Fruit fly (Drosophila melanogaster): ENCODE measurements around the gene Ncoa6.

The Ncoa6 gene

dm6 chr2L:5278309-5279130, 48.0 kb downstream of the Ncoa6 start, which contains the start of the genes Nin and Bub1 (continued):
- TF ChIP-seq BEAF-32 (GFP tag; optimal IDR thresholded peaks at IDR 0.05) (peak; percentile 90), CG3281 (GFP tag; optimal IDR thresholded peaks at IDR 0.05) (no peak), usp (GFP tag; optimal IDR thresholded peaks at IDR 0.05) (no peak), HmgD (GFP tag; optimal IDR thresholded peaks at IDR 0.05) (no peak), Taf1 (GFP tag; IDR thresholded peaks at IDR 0.05) (no peak), D19A (tag; optimal IDR thresholded peaks at IDR 0.05) (no peak), CTCF (GFP tag; optimal IDR thresholded peaks at IDR 0.05) (peak; percentile 92), Hr3 (GFP tag; optimal IDR thresholded peaks at IDR 0.05) (peak; percentile 29), aop (GFP tag; IDR thresholded peaks at IDR 0.05) (no peak), CG11504 (tag; optimal IDR thresholded peaks at IDR 0.05) (no peak), CG7556 (GFP tag; optimal IDR thresholded peaks at IDR 0.05) (peak; percentile 10), CG31388 (GFP tag; optimal IDR thresholded peaks at IDR 0.05) (no peak), CG8924 (tag; optimal IDR thresholded peaks at IDR 0.05) (peak; percentile 27), Adf1 (GFP tag; IDR thresholded peaks at IDR 0.05) (no peak), Tbp (GFP tag; optimal IDR thresholded peaks at IDR 0.05) (no peak), Abd-B (GFP tag; optimal IDR thresholded peaks at IDR 0.05) (peak; percentile 44), CG8281 (tag; optimal IDR thresholded peaks at IDR 0.05) (no peak), CG3847 (GFP tag; IDR thresholded peaks at IDR 0.05) (peak; percentile 57), zf30C (GFP tag; optimal IDR thresholded peaks at IDR 0.05) (no peak), Hmr (GFP tag; optimal IDR thresholded peaks at IDR 0.05) (no peak), ranshi (GFP tag; IDR thresholded peaks at IDR 0.05) (0 out of 2 replicates have a peak, but pooled peaks have one; percentile 33), B-H2 (GFP tag; optimal IDR thresholded peaks at IDR 0.05) (no peak), CG18619 (GFP tag; optimal IDR thresholded peaks at IDR 0.05) (peak; percentile 40), org-1 (GFP tag; optimal IDR thresholded peaks at IDR 0.05) (no peak), CG14050 (GFP tag; IDR thresholded peaks at IDR 0.05) (no peak), nerfin-1 (tag; optimal IDR thresholded peaks at IDR 0.05) (no peak), zen (tag; optimal IDR thresholded peaks at IDR 0.05) (no peak), kay (GFP tag; optimal IDR thresholded peaks at IDR 0.05) (no peak), bbx (GFP tag; IDR thresholded peaks at IDR 0.05; ENCODE audit: partially characterized antibody) (peak; percentile 88), sna (GFP tag; IDR thresholded peaks at IDR 0.05; ENCODE audit: partially characterized antibody) (peak; percentile 60), ab (GFP tag; optimal IDR thresholded peaks at IDR 0.05) (no peak), tna (GFP tag; IDR thresholded peaks at IDR 0.05; ENCODE audit: partially characterized antibody) (peak; percentile 46), CG4707 (GFP tag; optimal IDR thresholded peaks at IDR 0.05) (no peak), lola (GFP tag; optimal IDR thresholded peaks at IDR 0.05) (peak in 1 of 3 experiments; percentile 37), CG9932 (GFP tag; IDR thresholded peaks at IDR 0.05) (peak; percentile 80), dm (GFP tag; optimal IDR thresholded peaks at IDR 0.05) (peak; percentile 21), Gsc (GFP tag; IDR thresholded peaks at IDR 0.05) (no peak), CG17912 (GFP tag; optimal IDR thresholded peaks at IDR 0.05) (no peak), CG8944 (GFP tag; optimal IDR thresholded peaks at IDR 0.05) (no peak), CkIIα-i1 (GFP tag; IDR thresholded peaks at IDR 0.05) (no peak), Usf (GFP tag; optimal IDR thresholded peaks at IDR 0.05) (no peak), CG14014 (GFP tag; IDR thresholded peaks at IDR 0.05) (peak; percentile 41; the same call in 1 of the 2 replicates), CG7357 (GFP tag; IDR thresholded peaks at IDR 0.05) (no peak), wek (GFP tag; optimal IDR thresholded peaks at IDR 0.05) (peak; percentile 3), bowl (GFP tag; IDR thresholded peaks at IDR 0.05) (no peak), sd (tag; optimal IDR thresholded peaks at IDR 0.05) (peak; percentile 62), pros (GFP tag; optimal IDR thresholded peaks at IDR 0.05) (no peak), CG7928 (GFP tag; optimal IDR thresholded peaks at IDR 0.05) (no peak)

All from whole organism, embryonic.